Worm (Caenorhabditis elegans) whole organism, L2 larva: Measurements from ENCODE around the gene eif-2A.

Source experiments
- C34F6.9 ChIP-seq: fragments of 150-350 bp; optimal IDR thresholded peaks from 2 replicates; lab custom pipeline; 2014; ENCODE audit warnings: missing biosample characterization, missing genetic modification characterization
- F13H6.1 ChIP-seq: sonication (generic microtip); optimal IDR thresholded peaks from 2 replicates; lab custom pipeline; 2016; ENCODE audit warnings: missing genetic modification characterization, missing compliant biosample characterization
- ZK546.5 ChIP-seq: sonication (generic microtip); optimal IDR thresholded peaks from 2 replicates; lab custom pipeline; 2017; ENCODE audit warnings: missing biosample characterization, missing genetic modification characterization
- ama-1 ChIP-seq: fragments of 150-350 bp; optimal IDR thresholded peaks from 2 replicates; lab custom pipeline; 2018; ENCODE audit warnings: inconsistent platforms
- blmp-1 ChIP-seq: sonication (generic microtip); optimal IDR thresholded peaks from 2 replicates; lab custom pipeline; 2017; ENCODE audit warnings: missing genetic modification characterization, mild to moderate bottlenecking, missing compliant biosample characterization, antibody characterized with exemption, moderate library complexity; ENCODE audit not compliant: insufficient read depth
- ceh-16 ChIP-seq: fragments of 150-350 bp; optimal IDR thresholded peaks from 2 replicates; lab custom pipeline; 2014; ENCODE audit warnings: missing biosample characterization, missing genetic modification characterization
- crh-2 ChIP-seq: sonication (generic microtip); optimal IDR thresholded peaks from 2 replicates; lab custom pipeline; 2017; ENCODE audit warnings: missing biosample characterization, missing genetic modification characterization
- dmd-4 ChIP-seq: sonication (generic microtip); optimal IDR thresholded peaks from 2 replicates; lab custom pipeline; 2017; ENCODE audit warnings: missing biosample characterization, missing genetic modification characterization
- egl-27 ChIP-seq: sonication (generic microtip); optimal IDR thresholded peaks from 3 replicates; lab custom pipeline; 2017; ENCODE audit warnings: missing biosample characterization, missing genetic modification reagents, missing genetic modification characterization
- elt-1 ChIP-seq: fragments of 150-350 bp; optimal IDR thresholded peaks from 2 replicates; lab custom pipeline; 2014; ENCODE audit warnings: missing biosample characterization, missing genetic modification characterization
- lin-11 ChIP-seq: fragments of 150-350 bp; sonication (generic microtip); optimal IDR thresholded peaks from 2 replicates; lab custom pipeline; 2014; ENCODE audit warnings: missing biosample characterization, missing genetic modification characterization, inconsistent platforms, mixed read lengths
- lin-13 ChIP-seq: fragments of 150-350 bp; optimal IDR thresholded peaks from 2 replicates; lab custom pipeline; 2014; ENCODE audit warnings: missing biosample characterization, missing genetic modification reagents, missing genetic modification characterization
- lin-39 ChIP-seq: fragments of 150-350 bp; optimal IDR thresholded peaks from 2 replicates; lab custom pipeline; 2014; ENCODE audit warnings: missing biosample characterization, missing genetic modification reagents, missing genetic modification characterization
- lsy-2 ChIP-seq, 2 experiments: fragments of 150-350 bp in 1 of 2; sonication (generic microtip) in 1 of 2; optimal IDR thresholded peaks; 2 replicates each; lab custom pipeline; 2014 to 2017; ENCODE audit warnings: missing biosample characterization in 2 of 2, missing genetic modification characterization in 2 of 2
- mbf-1 ChIP-seq: sonication (generic microtip); optimal IDR thresholded peaks from 2 replicates; lab custom pipeline; 2017; ENCODE audit warnings: missing biosample characterization, missing genetic modification characterization
- mdl-1 ChIP-seq, 2 experiments: fragments of 150-350 bp in 1 of 2; sonication (generic microtip) in 1 of 2; optimal IDR thresholded peaks; 2 replicates each; lab custom pipeline; 2017; ENCODE audit warnings: missing biosample characterization in 2 of 2, missing genetic modification characterization in 2 of 2
- nhr-11 ChIP-seq: fragments of 150-350 bp; optimal IDR thresholded peaks from 2 replicates; lab custom pipeline; 2014; ENCODE audit warnings: missing biosample characterization, missing genetic modification characterization
- nhr-12 ChIP-seq: fragments of 150-350 bp; optimal IDR thresholded peaks from 2 replicates; lab custom pipeline; 2014; ENCODE audit warnings: missing biosample characterization, missing genetic modification characterization
- nhr-129 ChIP-seq: fragments of 150-350 bp; optimal IDR thresholded peaks from 2 replicates; lab custom pipeline; 2014; ENCODE audit warnings: missing biosample characterization, missing genetic modification characterization
- nhr-21 ChIP-seq: fragments of 150-350 bp; optimal IDR thresholded peaks from 2 replicates; lab custom pipeline; 2014; ENCODE audit warnings: missing biosample characterization, missing genetic modification characterization
- nhr-23 ChIP-seq: fragments of 150-350 bp; optimal IDR thresholded peaks from 2 replicates; lab custom pipeline; 2014; ENCODE audit warnings: missing biosample characterization, missing genetic modification reagents, missing genetic modification characterization
- nhr-25 ChIP-seq: fragments of 150-350 bp; sonication (generic microtip); optimal IDR thresholded peaks from 3 replicates; lab custom pipeline; 2014; ENCODE audit warnings: missing biosample characterization, missing genetic modification characterization
- nhr-6 ChIP-seq: fragments of 150-350 bp; optimal IDR thresholded peaks from 2 replicates; lab custom pipeline; 2014; ENCODE audit warnings: missing biosample characterization, missing genetic modification characterization
- nhr-77 ChIP-seq: fragments of 150-350 bp; optimal IDR thresholded peaks from 2 replicates; lab custom pipeline; 2014; ENCODE audit warnings: missing biosample characterization, missing genetic modification characterization
- peb-1 ChIP-seq: fragments of 150-350 bp; optimal IDR thresholded peaks from 2 replicates; lab custom pipeline; 2014; ENCODE audit warnings: missing biosample characterization, missing genetic modification characterization
- sem-4 ChIP-seq: fragments of 150-350 bp; optimal IDR thresholded peaks from 2 replicates; lab custom pipeline; 2014; ENCODE audit warnings: missing biosample characterization, missing genetic modification reagents, missing genetic modification characterization
- skn-1 ChIP-seq: sonication (generic microtip); optimal IDR thresholded peaks from 2 replicates; lab custom pipeline; 2017; ENCODE audit warnings: missing biosample characterization, missing genetic modification characterization
- sma-3 ChIP-seq: sonication (generic microtip); optimal IDR thresholded peaks from 2 replicates; lab custom pipeline; 2016; ENCODE audit warnings: missing genetic modification reagents, missing genetic modification characterization, missing compliant biosample characterization
- sma-9 ChIP-seq, 2 experiments: fragments of 150-350 bp in 1 of 2; sonication (generic microtip) in 1 of 2; optimal IDR thresholded peaks; 2 replicates each; lab custom pipeline; 2014 to 2016; ENCODE audit warnings: missing genetic modification characterization in 2 of 2, mild to moderate bottlenecking in 1 of 2, missing biosample characterization in 1 of 2, missing compliant biosample characterization in 1 of 2, missing genetic modification reagents in 1 of 2, moderate library complexity in 1 of 2
- snpc-4 ChIP-seq: fragments of 150-350 bp; optimal IDR thresholded peaks from 2 replicates; lab custom pipeline; 2014; ENCODE audit warnings: missing biosample characterization, missing genetic modification characterization
- unc-39 ChIP-seq: fragments of 150-350 bp; optimal IDR thresholded peaks from 2 replicates; lab custom pipeline; 2014; ENCODE audit warnings: missing biosample characterization, missing genetic modification characterization
- unc-55 ChIP-seq: fragments of 150-350 bp; sonication (generic microtip); optimal IDR thresholded peaks from 3 replicates; lab custom pipeline; 2014; ENCODE audit warnings: missing biosample characterization, missing genetic modification reagents, missing genetic modification characterization
- unc-62 ChIP-seq: fragments of 150-350 bp; optimal IDR thresholded peaks from 2 replicates; lab custom pipeline; 2014; ENCODE audit warnings: missing biosample characterization, missing genetic modification reagents, missing genetic modification characterization
- zag-1 ChIP-seq: fragments of 150-350 bp; optimal IDR thresholded peaks from 2 replicates; lab custom pipeline; 2014; ENCODE audit warnings: missing biosample characterization, missing genetic modification characterization
- ztf-1 ChIP-seq: fragments of 200-800 bp; sonication (Bioruptor generic); conservative IDR thresholded peaks from 2 replicates; pipeline ENCODE4 v1.3.6; 2022; ENCODE audit warnings: missing genetic modification characterization, missing compliant biosample characterization
- ztf-11 ChIP-seq: sonication (generic microtip); optimal IDR thresholded peaks from 2 replicates; lab custom pipeline; 2017; ENCODE audit warnings: missing biosample characterization, missing genetic modification characterization
- ztf-4 ChIP-seq: fragments of 150-350 bp; optimal IDR thresholded peaks from 2 replicates; lab custom pipeline; 2014; ENCODE audit warnings: missing biosample characterization, missing genetic modification characterization

eif-2A gene

ce11 chrII:10445738-10446137 is 29.1 kb downstream of the eif-2A start (continued):
- TF ChIP-seq C34F6.9 (tag; lab: Kevin White, UChicago) (peak; percentile 22), ztf-1 (GFP tag; lab: Robert Waterston, UW) (no peak), snpc-4 (tag; lab: Kevin White, UChicago) (no peak), lin-11 (tag; lab: Kevin White, UChicago) (peak; percentile 17), unc-62 (GFP tag; lab: Kevin White, UChicago) (no peak), mdl-1 (tag; optimal IDR thresholded peaks at IDR 0.05; lab: Kevin White, UChicago) (peak; percentile 15 to 23), egl-27 (tag; lab: Kevin White, UChicago) (no peak), lsy-2 (tag; optimal IDR thresholded peaks at IDR 0.05; lab: Kevin White, UChicago) (peak in 1 of 2 experiments; percentile 7), ztf-11 (tag; lab: Kevin White, UChicago) (no peak), mbf-1 (tag; lab: Kevin White, UChicago) (no peak), nhr-77 (tag; lab: Kevin White, UChicago) (no peak), nhr-21 (tag; lab: Kevin White, UChicago) (no peak), sma-9 (GFP tag; optimal IDR thresholded peaks at IDR 0.05; lab: Kevin White, UChicago) (peak; percentile 83), sma-9 (tag; optimal IDR thresholded peaks at IDR 0.05; lab: Kevin White, UChicago) (no peak), zag-1 (tag; lab: Kevin White, UChicago) (no peak), elt-1 (tag; lab: Kevin White, UChicago) (no peak), nhr-6 (no peak), skn-1 (no peak), unc-55 (GFP tag; lab: Kevin White, UChicago) (peak; percentile 32), F13H6.1 (tag; lab: Kevin White, UChicago) (no peak), unc-39 (tag; lab: Kevin White, UChicago) (no peak), ceh-16 (tag; lab: Kevin White, UChicago) (no peak), ztf-4 (tag; lab: Kevin White, UChicago) (no peak), dmd-4 (tag; lab: Kevin White, UChicago) (no peak)

- no peak for TF ChIP-seq ztf-11 (tag; lab: Kevin White, UChicago)
- peak in 1 of 2 experiments; percentile 19 for TF ChIP-seq lsy-2 (tag; optimal IDR thresholded peaks at IDR 0.05; lab: Kevin White, UChicago)
- TF ChIP-seq nhr-21 (tag; lab: Kevin White, UChicago): peak; percentile 48
- TF ChIP-seq nhr-11: no peak
- TF ChIP-seq sma-3 (GFP tag; lab: Kevin White, UChicago): peak; percentile 41
- peak; percentile 59 for TF ChIP-seq crh-2 (tag; lab: Kevin White, UChicago)
- no peak for TF ChIP-seq lin-13
- peak; percentile 21 for TF ChIP-seq sem-4 (tag; lab: Kevin White, UChicago)
- TF ChIP-seq egl-27 (tag; lab: Kevin White, UChicago): no peak
- peak; percentile 61 for TF ChIP-seq blmp-1 (tag; lab: Kevin White, UChicago)
- no peak for TF ChIP-seq nhr-12 (tag; lab: Kevin White, UChicago)
- TF ChIP-seq ama-1 (lab: Kevin White, UChicago): peak; percentile 54
- TF ChIP-seq peb-1: no peak
- TF ChIP-seq lin-11 (tag; lab: Kevin White, UChicago): no peak
- no peak for TF ChIP-seq dmd-4 (tag; lab: Kevin White, UChicago)
- peak; percentile 23 for TF ChIP-seq nhr-25
- no peak for TF ChIP-seq lin-39 (tag; lab: Kevin White, UChicago)
- no peak for TF ChIP-seq ZK546.5 (tag; lab: Kevin White, UChicago)
- TF ChIP-seq ztf-4 (tag; lab: Kevin White, UChicago): peak; percentile 43
- peak; percentile 86 for TF ChIP-seq sma-9 (GFP tag; optimal IDR thresholded peaks at IDR 0.05; lab: Kevin White, UChicago)
- TF ChIP-seq sma-9 (tag; optimal IDR thresholded peaks at IDR 0.05; lab: Kevin White, UChicago): no peak
- no peak for TF ChIP-seq unc-39 (tag; lab: Kevin White, UChicago)
- no peak for TF ChIP-seq nhr-23 (tag; lab: Kevin White, UChicago)
- no peak for TF ChIP-seq elt-1 (tag; lab: Kevin White, UChicago)
- TF ChIP-seq nhr-129 (tag; lab: Kevin White, UChicago): peak; percentile 83
- no peak for TF ChIP-seq mdl-1 (tag; optimal IDR thresholded peaks at IDR 0.05; lab: Kevin White, UChicago)
- TF ChIP-seq C34F6.9 (tag; lab: Kevin White, UChicago): peak; percentile 15
- TF ChIP-seq nhr-77 (tag; lab: Kevin White, UChicago): no peak
- TF ChIP-seq nhr-6: peak; percentile 48
Observed at ce11 chrII:10446300-10446699, 29.7 kb downstream of the eif-2A start.

ce11 chrII:10446814-10447213 is 30.2 kb downstream of the eif-2A start:
- no peak for TF ChIP-seq nhr-6
- TF ChIP-seq nhr-11: peak; percentile 3
